Worm (Caenorhabditis elegans): ENCODE measurements around the gene cam-1.

Gene cam-1

DNA sequence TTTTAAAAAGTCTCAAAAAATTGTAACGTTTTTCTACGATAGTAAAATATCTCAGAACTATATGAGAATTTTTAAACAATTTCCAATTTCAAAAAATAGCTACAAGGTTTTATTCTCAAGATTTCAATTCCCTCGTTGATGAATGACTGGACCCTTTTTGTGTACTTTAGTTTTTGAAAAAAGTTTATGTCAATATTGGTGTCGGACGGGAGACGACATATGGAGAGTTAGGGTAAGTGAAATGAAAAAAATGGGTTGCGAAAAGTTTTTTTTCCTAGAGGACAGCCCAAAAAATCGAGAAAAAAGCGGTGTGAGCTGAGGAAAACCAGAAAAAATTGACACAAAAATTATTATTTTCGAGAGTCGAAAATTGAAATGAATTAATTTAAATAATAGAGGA is 29.3 kb downstream of the cam-1 start:
- TF ChIP-seq nhr-27 (tag; optimal IDR thresholded peaks at IDR 0.05) (no peak), pha-4 (tag; optimal IDR thresholded peaks at IDR 0.05) (no peak), lag-1 (GFP tag; IDR thresholded peaks at IDR 0.05) (no peak), xnd-1 (tag; optimal IDR thresholded peaks at IDR 0.05) (no peak), ztf-3 (GFP tag; optimal IDR thresholded peaks at IDR 0.05) (no peak), lin-54 (GFP tag; optimal IDR thresholded peaks at IDR 0.05) (no peak), somi-1 (GFP tag; optimal IDR thresholded peaks at IDR 0.05) (no peak), snpc-4 (GFP tag; optimal IDR thresholded peaks at IDR 0.05) (no peak), snpc-4 (tag; optimal IDR thresholded peaks at IDR 0.05) (no peak), aptf-2 (GFP tag; conservative IDR thresholded peaks at IDR 0.05) (no peak), ztf-25 (GFP tag; IDR thresholded peaks at IDR 0.05) (no peak)

DNA sequence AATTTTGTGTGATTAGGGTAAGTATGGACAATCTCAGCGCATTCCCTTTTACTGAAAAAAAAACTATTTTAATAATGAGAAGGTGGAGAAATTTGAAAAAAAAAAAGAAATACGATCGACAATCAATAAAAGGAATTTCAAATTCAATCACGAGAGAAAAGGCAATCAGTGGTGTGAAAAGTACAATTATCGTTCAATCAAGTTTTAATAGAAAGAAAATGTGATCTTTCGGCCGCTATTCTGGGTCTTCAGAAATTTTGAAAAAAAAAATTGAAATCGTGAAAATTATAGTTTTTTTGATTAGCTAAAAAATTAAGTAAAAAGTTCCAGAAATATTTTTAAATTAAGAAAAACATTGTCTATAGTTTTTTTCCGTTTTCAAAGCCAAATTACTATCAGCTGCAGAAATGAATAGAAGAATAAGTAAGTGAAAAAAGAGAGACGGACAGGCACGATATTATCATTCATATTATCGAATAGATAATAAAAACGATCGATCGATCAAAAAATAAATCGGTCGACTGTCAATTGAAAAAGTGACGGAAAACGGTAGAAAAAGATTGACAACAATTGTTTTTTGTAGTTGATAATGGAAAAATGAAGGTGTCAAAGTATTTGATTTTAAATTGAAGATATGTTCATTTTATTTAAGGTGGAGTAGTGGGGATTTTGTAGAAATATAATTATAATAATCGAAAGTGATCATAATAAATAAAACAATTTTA is 29.9 kb downstream of the cam-1 start, which contains the start of gene gldi-3:
TSS of gene gldi-3 (minus strand) at position 51 of the 725 bp plus-strand sequence.
- TF ChIP-seq nhr-80 (tag; optimal IDR thresholded peaks at IDR 0.05) (peak; percentile 61), unc-62 (GFP tag; optimal IDR thresholded peaks at IDR 0.05) (peak; percentile 49), nfyb-1 (GFP tag; IDR thresholded peaks at IDR 0.05) (0 out of 2 replicates have a peak, but pooled peaks have one; percentile 20), let-607 (tag; optimal IDR thresholded peaks at IDR 0.05) (peak in 1 of 2 experiments; percentile 51), ceh-58 (GFP tag; IDR thresholded peaks at IDR 0.05) (no peak)

DNA sequence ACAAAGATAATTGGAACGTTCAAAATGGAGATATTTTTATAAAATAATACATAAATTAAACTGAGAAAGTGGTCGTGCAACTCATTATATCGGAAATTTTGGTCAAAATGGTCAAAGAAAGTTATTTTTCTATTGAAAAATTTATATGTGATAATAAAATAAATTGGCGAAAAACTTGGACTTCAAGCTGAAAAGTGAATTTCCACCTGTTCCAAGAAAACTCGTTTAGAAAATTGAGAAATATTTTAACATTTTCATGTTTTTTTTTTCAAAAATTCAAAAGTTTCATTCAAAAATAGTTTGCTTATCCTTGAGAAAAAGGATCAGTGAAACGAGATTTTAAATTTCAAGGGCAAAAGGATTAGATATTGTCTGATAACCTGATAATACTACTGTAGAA is 31.1 kb downstream of the cam-1 start:
- TF ChIP-seq Y53F4B.3 (GFP tag; IDR thresholded peaks at IDR 0.05) (no peak), attf-6 (GFP tag; IDR thresholded peaks at IDR 0.05) (no peak), mxl-1 (tag; optimal IDR thresholded peaks at IDR 0.05) (no peak), Y53G8AR.9 (GFP tag; conservative IDR thresholded peaks at IDR 0.05) (0 out of 2 replicates have a peak, but pooled peaks have one; percentile 36), nhr-179 (tag; optimal IDR thresholded peaks at IDR 0.05) (no peak)

DNA sequence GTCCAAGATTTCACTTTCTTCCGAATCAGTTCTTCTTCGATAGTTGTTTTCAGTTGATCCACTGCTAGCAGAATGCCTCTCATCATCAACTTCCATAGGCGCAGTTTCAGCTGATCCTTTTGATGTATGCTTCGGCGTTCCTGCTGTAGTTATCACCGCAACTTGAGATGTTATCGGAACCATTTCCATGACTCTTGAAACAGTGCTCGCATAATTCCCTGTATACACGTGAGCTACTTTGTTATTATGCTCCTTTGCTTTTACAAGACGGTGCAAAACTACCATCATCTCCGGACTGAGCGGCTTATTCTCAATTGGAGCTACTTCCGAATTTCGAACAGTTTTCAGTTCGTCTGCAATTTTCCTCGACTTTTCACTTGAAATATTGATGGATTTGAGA is 33.0 kb downstream of the cam-1 start:
- TF ChIP-seq let-607 (tag; optimal IDR thresholded peaks at IDR 0.05): no peak
- TF ChIP-seq egl-18 (GFP tag; IDR thresholded peaks at IDR 0.05): no peak
- no peak for TF ChIP-seq hlh-26 (GFP tag; conservative IDR thresholded peaks at IDR 0.05)
- TF ChIP-seq mel-28 (tag; optimal IDR thresholded peaks at IDR 0.05; ENCODE audit: borderline replicate concordance): no peak
- no peak for TF ChIP-seq Y67H2A.10 (GFP tag; conservative IDR thresholded peaks at IDR 0.05)
- TF ChIP-seq lsy-27 (tag; optimal IDR thresholded peaks at IDR 0.05; ENCODE audit: borderline replicate concordance, insufficient read depth): no peak

DNA sequence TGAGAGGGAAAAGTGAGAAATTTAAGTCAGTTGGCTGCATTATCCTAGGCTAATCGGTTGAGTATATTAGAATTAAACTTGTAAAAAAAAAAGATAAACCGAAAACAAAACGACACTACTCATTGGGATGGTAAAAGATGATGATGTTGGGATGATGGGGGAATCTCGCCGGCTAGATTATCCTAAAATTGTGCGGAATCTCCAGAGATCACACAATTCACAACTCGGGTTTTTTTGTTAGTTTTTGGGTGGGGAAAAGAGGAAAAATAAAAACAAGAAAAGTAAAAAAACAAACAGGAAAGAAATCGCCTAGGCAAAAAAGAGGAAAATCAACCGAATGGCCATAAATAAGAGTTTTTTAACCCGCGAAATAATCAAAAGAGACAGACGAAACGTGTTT is 34.9 kb downstream of the cam-1 start:
- TF ChIP-seq madf-3 (GFP tag; IDR thresholded peaks at IDR 0.05) (peak; percentile 64; the same call in 1 of the 2 replicates), F49E8.2 (tag; optimal IDR thresholded peaks at IDR 0.05; ENCODE audit: insufficient read depth) (no peak), nfya-2 (GFP tag; IDR thresholded peaks at IDR 0.05) (no peak), snpc-3.4 (tag; optimal IDR thresholded peaks at IDR 0.05) (no peak), ztf-26 (tag; optimal IDR thresholded peaks at IDR 0.05) (no peak), cebp-1 (GFP tag; IDR thresholded peaks at IDR 0.05) (no peak), cebp-1 (tag; optimal IDR thresholded peaks at IDR 0.05) (peak; percentile 4), snpc-1.3 (tag; optimal IDR thresholded peaks at IDR 0.05; ENCODE audit: insufficient read depth) (no peak), B0336.3 (GFP tag; IDR thresholded peaks at IDR 0.05) (no peak), Y53F4B.3 (GFP tag; IDR thresholded peaks at IDR 0.05) (no peak), zim-3 (tag; optimal IDR thresholded peaks at IDR 0.05) (peak; percentile 59), ZK185.1 (tag; optimal IDR thresholded peaks at IDR 0.05; ENCODE audit: poor library complexity, severe bottlenecking) (no peak), pbrm-1 (GFP tag; IDR thresholded peaks at IDR 0.05) (no peak), gei-17 (GFP tag; optimal IDR thresholded peaks at IDR 0.05) (no peak), ceh-58 (GFP tag; IDR thresholded peaks at IDR 0.05) (peak; percentile 75; the same call in 1 of the 2 replicates), madf-6 (GFP tag; IDR thresholded peaks at IDR 0.05) (peak; percentile 22; the same call in 1 of the 2 replicates)

Data from whole organism, young adult.